Fruit fly (Drosophila melanogaster) whole organism, embryonic: ENCODE measurements around the gene Ilp6.
A peak's percentile ranks its signal among the peaks of the same experiment; 100 is the strongest.

Experiments used
- Awh ChIP-seq: fragments of 200-800 bp; sonication (Bioruptor generic); IDR thresholded peaks from 2 replicates; pipeline ENCODE4, ENCODE4 v1.3.6; 2022; ENCODE audit warnings: missing biosample characterization, missing genetic modification characterization
- CG11696 ChIP-seq: fragments of 200-800 bp; sonication (Bioruptor generic); IDR thresholded peaks from 2 replicates; pipeline ENCODE4 v1.3.6; 2022; ENCODE audit warnings: missing biosample characterization, missing genetic modification characterization
- CG12769 ChIP-seq: fragments of 200-800 bp; sonication (Bioruptor generic); optimal IDR thresholded peaks from 2 replicates; lab custom pipeline; 2019; ENCODE audit warnings: missing biosample characterization, mild to moderate bottlenecking, missing genetic modification characterization, moderate library complexity
- CG13424 ChIP-seq: fragments of 200-800 bp; sonication (Bioruptor generic); optimal IDR thresholded peaks from 2 replicates; lab custom pipeline; 2019; ENCODE audit warnings: missing biosample characterization, mild to moderate bottlenecking, missing genetic modification characterization, moderate library complexity
- CG14860 ChIP-seq: fragments of 200-800 bp; sonication (Bioruptor generic); IDR thresholded peaks from 3 replicates; pipeline ENCODE4 v1.3.6; 2022; ENCODE audit warnings: missing biosample characterization, missing genetic modification characterization; ENCODE audit not compliant: partially characterized antibody
- CG1603 ChIP-seq: fragments of 200-800 bp; sonication (Bioruptor generic); optimal IDR thresholded peaks from 2 replicates; lab custom pipeline; 2019; ENCODE audit warnings: missing biosample characterization, mild to moderate bottlenecking, missing genetic modification characterization, moderate library complexity
- CG17829 ChIP-seq: fragments of 200-800 bp; optimal IDR thresholded peaks from 2 replicates; lab custom pipeline; 2019; ENCODE audit warnings: missing biosample characterization, mild to moderate bottlenecking, missing genetic modification characterization, moderate library complexity
- CG2120 ChIP-seq: fragments of 200-800 bp; sonication (Bioruptor generic); optimal IDR thresholded peaks from 3 replicates; lab custom pipeline; 2016; ENCODE audit warnings: missing biosample characterization, missing genetic modification characterization
- CG2202 ChIP-seq: fragments of 200-800 bp; sonication (Bioruptor generic); optimal IDR thresholded peaks from 2 replicates; lab custom pipeline; 2018; ENCODE audit warnings: missing biosample characterization, mild to moderate bottlenecking, missing genetic modification characterization
- CG3281 ChIP-seq: fragments of 200-800 bp; sonication (Bioruptor generic); optimal IDR thresholded peaks from 3 replicates; lab custom pipeline; 2017; ENCODE audit warnings: missing biosample characterization, mild to moderate bottlenecking, missing genetic modification characterization
- CG4424 ChIP-seq: fragments of 200-800 bp; sonication (Bioruptor generic); optimal IDR thresholded peaks from 3 replicates; lab custom pipeline; 2016; ENCODE audit warnings: missing biosample characterization, missing genetic modification characterization
- CG4854 ChIP-seq: fragments of 200-800 bp; sonication (Bioruptor generic); optimal IDR thresholded peaks from 2 replicates; lab custom pipeline; 2016; ENCODE audit warnings: missing biosample characterization, missing genetic modification characterization, inconsistent platforms
- CG9876 ChIP-seq: fragments of 200-800 bp; sonication (Bioruptor generic); optimal IDR thresholded peaks from 2 replicates; lab custom pipeline; 2016; ENCODE audit warnings: missing biosample characterization, missing genetic modification characterization
- CHES-1-like ChIP-seq: fragments of 200-800 bp; sonication (Bioruptor generic); optimal IDR thresholded peaks from 2 replicates; lab custom pipeline; 2016; ENCODE audit warnings: missing biosample characterization, missing genetic modification characterization
- CkIIα-i1 ChIP-seq: fragments of 200-800 bp; sonication (Bioruptor generic); IDR thresholded peaks from 2 replicates; pipeline ENCODE4 v1.3.6; 2022; ENCODE audit warnings: missing biosample characterization, missing genetic modification characterization
- D19B ChIP-seq: fragments of 200-800 bp; sonication (Bioruptor generic); optimal IDR thresholded peaks from 2 replicates; lab custom pipeline; 2017; ENCODE audit warnings: missing biosample characterization, mild to moderate bottlenecking, missing genetic modification characterization
- Dll ChIP-seq: fragments of 200-800 bp; sonication (Bioruptor generic); IDR thresholded peaks from 4 replicates; pipeline ENCODE4 v1.3.6; 2022; ENCODE audit warnings: missing biosample characterization, missing genetic modification characterization; ENCODE audit not compliant: partially characterized antibody
- Elba2 ChIP-seq: fragments of 200-800 bp; sonication (Bioruptor generic); optimal IDR thresholded peaks from 3 replicates; lab custom pipeline; 2016; ENCODE audit warnings: missing biosample characterization, missing genetic modification characterization
- HLH4C ChIP-seq: fragments of 200-800 bp; sonication (Bioruptor generic); IDR thresholded peaks from 3 replicates; pipeline ENCODE4 v1.3.6; 2022; ENCODE audit warnings: missing biosample characterization, missing genetic modification characterization; ENCODE audit not compliant: partially characterized antibody
- HLH54F ChIP-seq: fragments of 200-800 bp; sonication (Bioruptor generic); optimal IDR thresholded peaks from 3 replicates; lab custom pipeline; 2016; ENCODE audit warnings: missing biosample characterization, missing genetic modification characterization
- Hr39 ChIP-seq: fragments of >200 bp; optimal IDR thresholded peaks from 2 replicates; lab custom pipeline; 2017
- Jarid2 ChIP-seq: fragments of 200-800 bp; sonication (Bioruptor generic); optimal IDR thresholded peaks from 3 replicates; lab custom pipeline; 2017; ENCODE audit warnings: mild to moderate bottlenecking, missing biosample characterization, missing genetic modification reagents, missing genetic modification characterization
- Lhr ChIP-seq: fragments of 200-800 bp; sonication (Bioruptor generic); optimal IDR thresholded peaks from 3 replicates; lab custom pipeline; 2017; ENCODE audit warnings: mild to moderate bottlenecking, missing biosample characterization, missing genetic modification reagents, missing genetic modification characterization
- NFAT ChIP-seq: fragments of 200-800 bp; sonication (Bioruptor generic); IDR thresholded peaks from 2 replicates; pipeline ENCODE4 v1.3.6; 2022; ENCODE audit warnings: missing biosample characterization, missing genetic modification characterization
- Optix ChIP-seq: fragments of 200-800 bp; sonication (Bioruptor generic); IDR thresholded peaks from 3 replicates; pipeline ENCODE4 v1.3.6; 2022; ENCODE audit warnings: missing biosample characterization, missing genetic modification characterization
- Scr ChIP-seq: fragments of 200-800 bp; sonication (Bioruptor generic); IDR thresholded peaks from 2 replicates; pipeline ENCODE4 v1.3.6; 2022; ENCODE audit warnings: missing biosample characterization, missing genetic modification characterization; ENCODE audit not compliant: partially characterized antibody
- Sox100B ChIP-seq: fragments of 200-800 bp; sonication (Bioruptor generic); optimal IDR thresholded peaks from 3 replicates; lab custom pipeline; 2018; ENCODE audit warnings: missing biosample characterization, mild to moderate bottlenecking, missing genetic modification characterization
- amos ChIP-seq: fragments of 200-800 bp; sonication (Bioruptor generic); IDR thresholded peaks from 2 replicates; pipeline ENCODE4 v1.3.6; 2022; ENCODE audit warnings: missing biosample characterization, missing genetic modification characterization; ENCODE audit not compliant: partially characterized antibody
- crp ChIP-seq, 2 experiments: fragments of 200-800 bp; sonication (Bioruptor generic); optimal IDR thresholded peaks; 2 replicates in 1 of 2; 3 replicates in 1 of 2; lab custom pipeline; 2017; ENCODE audit warnings: missing biosample characterization in 2 of 2, missing genetic modification characterization in 2 of 2, mild to moderate bottlenecking in 1 of 2, moderate library complexity in 1 of 2
- da ChIP-seq: fragments of 200-800 bp; sonication (Bioruptor generic); optimal IDR thresholded peaks from 2 replicates; lab custom pipeline; 2016; ENCODE audit warnings: missing biosample characterization, missing genetic modification characterization
- danr ChIP-seq: fragments of 200-800 bp; sonication (Bioruptor generic); IDR thresholded peaks from 2 replicates; pipeline ENCODE4 v1.3.6; 2022; ENCODE audit warnings: missing biosample characterization, missing genetic modification characterization
- emc ChIP-seq: fragments of 200-800 bp; sonication (Bioruptor generic); optimal IDR thresholded peaks from 2 replicates; lab custom pipeline; 2016; ENCODE audit warnings: missing biosample characterization, missing genetic modification characterization
- eve ChIP-seq, 2 experiments: fragments of >200 bp; optimal IDR thresholded peaks; 2 replicates each; lab custom pipeline; 2017; ENCODE audit warnings: missing biosample characterization in 2 of 2, missing genetic modification characterization in 2 of 2
- ewg ChIP-seq: fragments of 200-800 bp; sonication (Bioruptor generic); optimal IDR thresholded peaks from 3 replicates; lab custom pipeline; 2017; ENCODE audit warnings: mild to moderate bottlenecking, missing biosample characterization, missing genetic modification reagents, missing genetic modification characterization
- fru ChIP-seq: fragments of >200 bp; optimal IDR thresholded peaks from 2 replicates; lab custom pipeline; 2017
- grau ChIP-seq: fragments of 200-800 bp; optimal IDR thresholded peaks from 3 replicates; lab custom pipeline; 2019; ENCODE audit warnings: missing biosample characterization, mild to moderate bottlenecking, missing genetic modification characterization, moderate library complexity
- hkb ChIP-seq, 2 experiments: fragments of 200-800 bp in 1 of 2; fragments of >200 bp in 1 of 2; sonication (Bioruptor generic) in 1 of 2; IDR thresholded peaks in 1 of 2; optimal IDR thresholded peaks in 1 of 2; 2 replicates each; pipeline versions ENCODE4 v1.3.6 to Lab custom; 2017 to 2022; ENCODE audit warnings: missing biosample characterization in 1 of 2, missing genetic modification characterization in 1 of 2
- insv ChIP-seq, 2 experiments: fragments of 200-800 bp; sonication (Bioruptor generic); optimal IDR thresholded peaks; 3 replicates each; lab custom pipeline; 2016 to 2018; ENCODE audit warnings: missing biosample characterization in 2 of 2, missing genetic modification characterization in 2 of 2
- kah ChIP-seq: fragments of 200-800 bp; sonication (Bioruptor generic); optimal IDR thresholded peaks from 2 replicates; lab custom pipeline; 2018; ENCODE audit warnings: missing biosample characterization, mild to moderate bottlenecking, missing genetic modification characterization
- kni ChIP-seq: fragments of 200-800 bp; sonication (Bioruptor generic); optimal IDR thresholded peaks from 3 replicates; lab custom pipeline; 2017; ENCODE audit warnings: mild to moderate bottlenecking, missing biosample characterization, missing genetic modification reagents, missing genetic modification characterization
- knrl ChIP-seq: fragments of 200-800 bp; sonication (Bioruptor generic); IDR thresholded peaks from 3 replicates; pipeline ENCODE4 v1.3.6; 2022; ENCODE audit warnings: missing biosample characterization, missing genetic modification characterization; ENCODE audit not compliant: partially characterized antibody
- nmo ChIP-seq: fragments of 200-800 bp; sonication (Bioruptor generic); optimal IDR thresholded peaks from 2 replicates; lab custom pipeline; 2018; ENCODE audit warnings: missing biosample characterization, mild to moderate bottlenecking, missing genetic modification characterization, moderate library complexity
- pzg ChIP-seq: fragments of 200-800 bp; sonication (Bioruptor generic); optimal IDR thresholded peaks from 3 replicates; lab custom pipeline; 2018; ENCODE audit warnings: missing biosample characterization, mild to moderate bottlenecking, missing genetic modification characterization, moderate library complexity
- sens-2 ChIP-seq: fragments of 200-800 bp; sonication (Bioruptor generic); IDR thresholded peaks from 2 replicates; pipeline ENCODE4 v1.3.6; 2022; ENCODE audit warnings: missing biosample characterization, missing genetic modification characterization
- ssp ChIP-seq: fragments of 200-800 bp; sonication (Bioruptor generic); IDR thresholded peaks from 2 replicates; pipeline ENCODE4 v1.3.6; 2022; ENCODE audit warnings: missing biosample characterization, missing genetic modification characterization
- tna ChIP-seq: fragments of 200-800 bp; sonication (Bioruptor generic); IDR thresholded peaks from 2 replicates; pipeline ENCODE4 v1.3.6; 2022; ENCODE audit warnings: missing biosample characterization, missing genetic modification characterization; ENCODE audit not compliant: partially characterized antibody
- tup ChIP-seq: fragments of 200-800 bp; sonication (Bioruptor generic); optimal IDR thresholded peaks from 2 replicates; lab custom pipeline; 2016; ENCODE audit warnings: missing biosample characterization, mild to moderate bottlenecking, missing genetic modification characterization, moderate library complexity
- z ChIP-seq: fragments of 200-800 bp; sonication (Bioruptor generic); IDR thresholded peaks from 3 replicates; pipeline ENCODE4 v1.3.6; 2022; ENCODE audit warnings: missing biosample characterization, missing genetic modification characterization

Gene Ilp6

DNA sequence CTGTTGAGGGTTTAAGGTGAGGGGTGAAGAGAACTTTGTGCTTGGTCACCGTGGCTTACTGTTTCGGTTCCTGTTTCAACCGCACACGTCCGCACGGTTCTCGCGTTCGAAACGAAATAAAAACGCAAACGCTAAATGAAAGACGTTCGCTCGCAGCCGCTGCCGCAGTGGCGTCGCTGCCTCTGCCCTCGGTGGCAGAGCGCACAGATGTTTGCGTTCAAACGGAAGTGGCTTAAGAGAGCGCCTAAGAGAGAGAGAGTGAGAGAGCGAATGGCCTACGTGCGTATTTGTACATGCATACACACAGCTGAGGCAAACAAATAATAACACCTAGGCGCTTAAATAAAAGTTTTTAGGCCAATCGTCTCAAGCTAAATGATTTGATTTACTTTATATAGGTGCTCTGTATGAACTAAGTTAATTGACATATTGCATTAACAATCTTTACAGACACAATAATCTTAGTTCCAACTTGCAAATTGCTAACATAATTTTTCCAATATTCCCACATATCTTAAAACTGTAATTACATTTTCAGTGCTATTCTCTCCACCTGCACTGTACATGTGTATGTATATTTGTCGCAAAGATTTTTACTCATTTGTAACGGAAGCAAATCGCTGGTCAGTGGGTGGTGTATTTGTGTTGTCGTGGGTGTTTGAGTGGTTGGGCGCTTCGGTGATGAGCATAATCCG lies 41.0 kb downstream of the Ilp6 start, which contains the start of gene CG2865 (continued):
- TF ChIP-seq grau (tag; lab: Kevin White, UChicago): peak; percentile 96
- TF ChIP-seq CG1603 (tag; lab: Kevin White, UChicago): peak; percentile 88
- TF ChIP-seq D19B (GFP tag; lab: Kevin White, UChicago): peak; percentile 87
- TF ChIP-seq Optix (GFP tag; lab: Robert Waterston, UW): 0 out of 3 replicates have a peak, but pooled peaks have one; percentile 54
- peak; percentile 70 for TF ChIP-seq tup (GFP tag; lab: Kevin White, UChicago)
- peak; percentile 61 for TF ChIP-seq ssp
- TF ChIP-seq CG9876 (GFP tag; lab: Kevin White, UChicago): peak; percentile 57
- peak; percentile 98 for TF ChIP-seq CG13424 (tag; lab: Kevin White, UChicago)
- peak; percentile 76 for TF ChIP-seq danr
- TF ChIP-seq amos (GFP tag; lab: Robert Waterston, UW): peak; percentile 46; the same call in 1 of the 2 replicates
- peak; percentile 95 for TF ChIP-seq CG17829 (tag; lab: Kevin White, UChicago)
- TF ChIP-seq Scr (GFP tag; lab: Robert Waterston, UW): no peak; the same call in 1 of the 2 replicates
- TF ChIP-seq Lhr: peak; percentile 79
- TF ChIP-seq CG2202 (tag; lab: Kevin White, UChicago): peak; percentile 89
- TF ChIP-seq NFAT (GFP tag; lab: Robert Waterston, UW): peak; percentile 63
- TF ChIP-seq Jarid2 (GFP tag; lab: Kevin White, UChicago): peak; percentile 93
- no peak for TF ChIP-seq CG14860
- TF ChIP-seq fru (lab: Kevin White, UChicago): no peak
- 0 out of 2 replicates have a peak, but pooled peaks have one; percentile 43 for TF ChIP-seq tna (GFP tag; lab: Robert Waterston, UW)
- peak; percentile 91 for TF ChIP-seq CG4424 (GFP tag; lab: Kevin White, UChicago)
- peak in 1 of 2 experiments; percentile 66 for TF ChIP-seq crp (GFP tag; optimal IDR thresholded peaks at IDR 0.05; lab: Kevin White, UChicago)
- TF ChIP-seq z (GFP tag; lab: Robert Waterston, UW): peak; percentile 80
- TF ChIP-seq CkIIα-i1: 0 out of 2 replicates have a peak, but pooled peaks have one; percentile 7
- TF ChIP-seq pzg: peak; percentile 6
- TF ChIP-seq Dll (GFP tag; lab: Robert Waterston, UW): no peak
- TF ChIP-seq insv (GFP tag; optimal IDR thresholded peaks at IDR 0.05; lab: Kevin White, UChicago): peak; percentile 40 to 78
- peak; percentile 94 for TF ChIP-seq CG12769 (tag; lab: Kevin White, UChicago)
- peak; percentile 26; the same call in 1 of the 3 replicates for TF ChIP-seq knrl (GFP tag; lab: Robert Waterston, UW)
- TF ChIP-seq kni (GFP tag; lab: Kevin White, UChicago): peak; percentile 97
- TF ChIP-seq emc (GFP tag; lab: Kevin White, UChicago): peak; percentile 67
- no peak for TF ChIP-seq Elba2 (GFP tag; lab: Kevin White, UChicago)
- TF ChIP-seq Awh (GFP tag; lab: Robert Waterston, UW): peak; percentile 67; the same call in 1 of the 2 replicates
- no peak for TF ChIP-seq hkb (optimal IDR thresholded peaks at IDR 0.05; lab: Kevin White, UChicago)
- peak; percentile 92 for TF ChIP-seq hkb (GFP tag; IDR thresholded peaks at IDR 0.05; lab: Robert Waterston, UW)
- peak; percentile 89 for TF ChIP-seq kah (GFP tag; lab: Kevin White, UChicago)
- peak; percentile 33 for TF ChIP-seq da (GFP tag; lab: Kevin White, UChicago)
- TF ChIP-seq HLH4C (GFP tag; lab: Robert Waterston, UW): no peak
- TF ChIP-seq CG11696 (GFP tag; lab: Robert Waterston, UW): peak; percentile 99
- peak; percentile 88 for TF ChIP-seq ewg (GFP tag; lab: Kevin White, UChicago)
- TF ChIP-seq CG4854: peak; percentile 73
- TF ChIP-seq CHES-1-like: peak; percentile 96
- TF ChIP-seq sens-2 (GFP tag; lab: Robert Waterston, UW): peak; percentile 60
- peak in 1 of 2 experiments; percentile 99 for TF ChIP-seq eve (GFP tag; optimal IDR thresholded peaks at IDR 0.05; lab: Kevin White, UChicago)
- TF ChIP-seq CG3281 (GFP tag; lab: Kevin White, UChicago): peak; percentile 97
- peak; percentile 92 for TF ChIP-seq HLH54F
- peak; percentile 95 for TF ChIP-seq nmo (GFP tag; lab: Kevin White, UChicago)
- no peak for TF ChIP-seq Hr39
- TF ChIP-seq CG2120 (GFP tag; lab: Kevin White, UChicago): peak; percentile 96
- TF ChIP-seq Sox100B (GFP tag; lab: Kevin White, UChicago): peak; percentile 96
